Worm (Caenorhabditis elegans): ENCODE results near the gene clec-85.

DNA sequence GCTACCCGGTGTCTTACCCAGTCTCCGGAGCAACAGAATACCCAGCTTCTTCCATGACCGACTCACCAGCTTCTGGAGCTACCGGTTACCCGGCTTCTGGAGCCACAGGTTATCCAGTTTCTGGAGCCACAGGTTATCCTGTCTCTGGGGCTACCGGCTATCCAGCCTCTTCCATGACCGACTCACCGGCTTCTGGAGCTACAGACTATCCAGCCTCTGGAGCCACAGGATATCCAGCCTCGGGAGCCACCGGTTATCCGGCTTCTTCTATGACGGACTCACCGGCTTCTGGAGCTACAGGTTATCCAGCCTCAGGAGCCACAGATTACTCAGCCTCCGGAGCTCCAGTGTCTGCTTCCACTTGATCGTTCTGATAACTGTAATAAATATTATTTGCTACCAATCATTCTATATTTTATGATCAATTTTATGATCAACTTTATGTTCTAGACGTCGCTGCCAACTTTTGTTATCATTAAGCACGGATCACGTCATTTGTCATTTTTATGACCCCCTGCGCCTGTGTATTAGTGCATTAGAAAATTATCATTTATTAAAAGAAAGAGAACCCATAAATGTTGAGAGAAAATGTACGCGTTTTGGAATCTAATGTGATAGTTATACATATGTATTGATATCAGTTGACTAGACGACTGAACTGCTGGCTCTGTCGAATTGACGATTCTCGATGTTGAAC lies 4.5 kb downstream of the clec-85 start:
- TF ChIP-seq ceh-9 (tag; optimal IDR thresholded peaks at IDR 0.05) (no peak), C38D4.7 (GFP tag; optimal IDR thresholded peaks at IDR 0.05) (no peak), nfya-1 (tag; optimal IDR thresholded peaks at IDR 0.05) (no peak), odd-2 (tag; optimal IDR thresholded peaks at IDR 0.05) (no peak), pha-4 (tag; optimal IDR thresholded peaks at IDR 0.05) (no peak), fkh-10 (GFP tag; optimal IDR thresholded peaks at IDR 0.05) (no peak), unc-86 (tag; optimal IDR thresholded peaks at IDR 0.05) (no peak), ceh-14 (tag; optimal IDR thresholded peaks at IDR 0.05) (no peak), ceh-2 (tag; optimal IDR thresholded peaks at IDR 0.05) (no peak), pqm-1 (tag; optimal IDR thresholded peaks at IDR 0.05) (no peak)
